Fruit fly (Drosophila melanogaster) Kc167 (cell line): ENCODE results near the gene dachs.

ENCODE experiments used
- Myc ChIP-seq: fragments of >200 bp; optimal IDR thresholded peaks from 2 replicates; lab custom pipeline; 2017; ENCODE audit warnings: missing external identifiers
- Sin3A ChIP-seq: fragments of >200 bp; optimal IDR thresholded peaks from 2 replicates; lab custom pipeline; 2018; ENCODE audit warnings: missing external identifiers
- h ChIP-seq: fragments of >200 bp; optimal IDR thresholded peaks from 3 replicates; lab custom pipeline; 2018; ENCODE audit warnings: missing external identifiers
- insv ChIP-seq: fragments of >200 bp; optimal IDR thresholded peaks from 3 replicates; lab custom pipeline; 2018; ENCODE audit warnings: missing external identifiers
- psq ChIP-seq: fragments of >200 bp; optimal IDR thresholded peaks from 2 replicates; lab custom pipeline; 2017; ENCODE audit warnings: missing external identifiers
- ttk ChIP-seq: sonication (Bioruptor generic); optimal IDR thresholded peaks from 2 replicates; lab custom pipeline; 2017; ENCODE audit warnings: missing external identifiers

dachs gene

dm6 chr2L:8466643-8467042 lies at the start of gene dachs:
Gene dachs (plus strand): TSS chr2L:8466817.
- no peak for TF ChIP-seq Myc
- no peak for TF ChIP-seq insv
- no peak for TF ChIP-seq h
- no peak for TF ChIP-seq ttk (lab: Kevin White, UChicago)
- no peak for TF ChIP-seq Sin3A
- TF ChIP-seq psq (lab: Kevin White, UChicago): no peak

- TF ChIP-seq ttk (lab: Kevin White, UChicago): no peak
Measured at dm6 chr2L:8417562-8417961, 49.1 kb upstream of the dachs start.

- TF ChIP-seq ttk (lab: Kevin White, UChicago) (no peak), Myc (no peak), insv (no peak), h (no peak), Sin3A (no peak), psq (lab: Kevin White, UChicago) (no peak)
Measured at dm6 chr2L:8418113-8418885, 48.3 kb upstream of the dachs start.

dm6 chr2L:8419382-8419940 lies 47.2 kb upstream of the dachs start:
- TF ChIP-seq Myc (no peak), psq (lab: Kevin White, UChicago) (no peak), h (no peak), insv (no peak), Sin3A (no peak), ttk (lab: Kevin White, UChicago) (no peak)

dm6 chr2L:8420259-8420930 lies 46.2 kb upstream of the dachs start:
- no peak for TF ChIP-seq h
- no peak for TF ChIP-seq Myc
- TF ChIP-seq insv: no peak
- TF ChIP-seq Sin3A: no peak
- no peak for TF ChIP-seq ttk (lab: Kevin White, UChicago)
- TF ChIP-seq psq (lab: Kevin White, UChicago): no peak

dm6 chr2L:8421717-8422116 lies 44.9 kb upstream of the dachs start:
- TF ChIP-seq Myc (no peak), insv (no peak), h (no peak), ttk (lab: Kevin White, UChicago) (no peak), psq (lab: Kevin White, UChicago) (no peak), Sin3A (no peak)

- TF ChIP-seq Sin3A (no peak), insv (no peak), ttk (lab: Kevin White, UChicago) (no peak), psq (lab: Kevin White, UChicago) (no peak), Myc (no peak), h (no peak)
Measured at dm6 chr2L:8423047-8423446, 43.6 kb upstream of the dachs start.

dm6 chr2L:8423460-8424089 lies 43.0 kb upstream of the dachs start:
- TF ChIP-seq ttk (lab: Kevin White, UChicago) (no peak), psq (lab: Kevin White, UChicago) (no peak), Sin3A (no peak), insv (no peak), h (no peak), Myc (no peak)

- TF ChIP-seq psq (lab: Kevin White, UChicago): no peak
- no peak for TF ChIP-seq Myc
- no peak for TF ChIP-seq ttk (lab: Kevin White, UChicago)
- no peak for TF ChIP-seq h
- TF ChIP-seq Sin3A: no peak
- no peak for TF ChIP-seq insv
Measured at dm6 chr2L:8424090-8424470, 42.5 kb upstream of the dachs start.

dm6 chr2L:8424662-8425208 lies 41.9 kb upstream of the dachs start:
- TF ChIP-seq ttk (lab: Kevin White, UChicago) (no peak), insv (no peak), h (no peak), Myc (no peak), psq (lab: Kevin White, UChicago) (no peak), Sin3A (no peak)

dm6 chr2L:8425212-8425611 lies 41.4 kb upstream of the dachs start:
- TF ChIP-seq Sin3A: no peak
- TF ChIP-seq psq (lab: Kevin White, UChicago): no peak
- no peak for TF ChIP-seq ttk (lab: Kevin White, UChicago)
- no peak for TF ChIP-seq insv
- no peak for TF ChIP-seq Myc
- TF ChIP-seq h: no peak

dm6 chr2L:8425962-8426759 lies 40.5 kb upstream of the dachs start:
- TF ChIP-seq Sin3A: no peak
- TF ChIP-seq insv: no peak
- TF ChIP-seq psq (lab: Kevin White, UChicago): no peak
- TF ChIP-seq ttk (lab: Kevin White, UChicago): no peak
